Fruit fly (Drosophila melanogaster) whole organism, embryonic: ENCODE data around the gene bsk.
A peak's percentile ranks its signal among the peaks of the same experiment; 100 is the strongest.

ENCODE experiments used
- Atf6 ChIP-seq: fragments of 200-800 bp; sonication (Bioruptor generic); IDR thresholded peaks from 2 replicates; pipeline ENCODE4 v1.3.6; 2022; ENCODE audit warnings: missing biosample characterization, missing genetic modification characterization
- CG10267 ChIP-seq: fragments of 200-800 bp; sonication (Bioruptor generic); optimal IDR thresholded peaks from 2 replicates; lab custom pipeline; 2018; ENCODE audit warnings: missing biosample characterization, mild to moderate bottlenecking, missing genetic modification characterization, moderate library complexity
- CG12071 ChIP-seq: fragments of 200-800 bp; sonication (Bioruptor generic); optimal IDR thresholded peaks from 3 replicates; lab custom pipeline; 2018; ENCODE audit warnings: missing biosample characterization, mild to moderate bottlenecking, missing genetic modification characterization
- CG13287 ChIP-seq: fragments of 200-800 bp; sonication (Bioruptor generic); IDR thresholded peaks from 2 replicates; pipeline ENCODE4 v1.3.6; 2022; ENCODE audit warnings: missing biosample characterization, missing genetic modification characterization; ENCODE audit not compliant: partially characterized antibody
- CG15011 ChIP-seq: fragments of 200-800 bp; sonication (Bioruptor generic); optimal IDR thresholded peaks from 3 replicates; lab custom pipeline; 2018; ENCODE audit warnings: missing biosample characterization, mild to moderate bottlenecking, missing genetic modification characterization
- CG17802 ChIP-seq: fragments of 200-800 bp; sonication (Bioruptor generic); optimal IDR thresholded peaks from 2 replicates; lab custom pipeline; 2018; ENCODE audit warnings: missing biosample characterization, mild to moderate bottlenecking, missing genetic modification characterization, moderate library complexity
- CG32767 ChIP-seq: fragments of 200-800 bp; sonication (Bioruptor generic); IDR thresholded peaks from 2 replicates; pipeline ENCODE4 v1.3.6; 2022; ENCODE audit warnings: missing biosample characterization, missing genetic modification characterization
- CG3407 ChIP-seq: fragments of 200-800 bp; sonication (Bioruptor generic); optimal IDR thresholded peaks from 2 replicates; lab custom pipeline; 2018; ENCODE audit warnings: missing biosample characterization, mild to moderate bottlenecking, missing genetic modification characterization
- CG34376 ChIP-seq: fragments of 200-800 bp; sonication (Bioruptor generic); optimal IDR thresholded peaks from 2 replicates; lab custom pipeline; 2018; ENCODE audit warnings: missing biosample characterization, mild to moderate bottlenecking, missing genetic modification characterization
- CG3838 ChIP-seq: fragments of 200-800 bp; sonication (Bioruptor generic); optimal IDR thresholded peaks from 3 replicates; lab custom pipeline; 2016; ENCODE audit warnings: missing biosample characterization, missing genetic modification characterization
- CG43689 ChIP-seq: fragments of 200-800 bp; sonication (Bioruptor generic); IDR thresholded peaks from 2 replicates; pipeline ENCODE4 v1.3.6; 2022; ENCODE audit warnings: missing biosample characterization, missing genetic modification characterization
- CG7556 ChIP-seq: fragments of 200-800 bp; sonication (Bioruptor generic); optimal IDR thresholded peaks from 2 replicates; lab custom pipeline; 2017; ENCODE audit warnings: missing biosample characterization, mild to moderate bottlenecking, missing genetic modification characterization
- CG8478 ChIP-seq: fragments of >200 bp; optimal IDR thresholded peaks from 2 replicates; lab custom pipeline; 2018
- CG9876 ChIP-seq: fragments of 200-800 bp; sonication (Bioruptor generic); optimal IDR thresholded peaks from 2 replicates; lab custom pipeline; 2016; ENCODE audit warnings: missing biosample characterization, missing genetic modification characterization
- D19A ChIP-seq: fragments of 200-800 bp; optimal IDR thresholded peaks from 3 replicates; lab custom pipeline; 2019; ENCODE audit warnings: missing biosample characterization, mild to moderate bottlenecking, missing genetic modification characterization, moderate library complexity
- Deaf1 ChIP-seq: fragments of 200-800 bp; optimal IDR thresholded peaks from 3 replicates; lab custom pipeline; 2019; ENCODE audit warnings: missing biosample characterization, mild to moderate bottlenecking, missing genetic modification characterization, moderate library complexity
- Dfd ChIP-seq, 2 experiments: fragments of >200 bp; optimal IDR thresholded peaks; 2 replicates each; lab custom pipeline; 2017; ENCODE audit warnings: missing biosample characterization in 2 of 2, missing genetic modification characterization in 2 of 2
- Dll ChIP-seq: fragments of 200-800 bp; sonication (Bioruptor generic); IDR thresholded peaks from 4 replicates; pipeline ENCODE4 v1.3.6; 2022; ENCODE audit warnings: missing biosample characterization, missing genetic modification characterization; ENCODE audit not compliant: partially characterized antibody
- Dp ChIP-seq: fragments of 200-800 bp; sonication (Bioruptor generic); optimal IDR thresholded peaks from 2 replicates; lab custom pipeline; 2018; ENCODE audit warnings: missing biosample characterization, mild to moderate bottlenecking, missing genetic modification characterization, moderate library complexity
- Hand ChIP-seq: fragments of 200-800 bp; sonication (Bioruptor generic); optimal IDR thresholded peaks from 2 replicates; lab custom pipeline; 2017; ENCODE audit warnings: mild to moderate bottlenecking, missing biosample characterization, missing genetic modification reagents, missing genetic modification characterization
- MESR4 ChIP-seq: fragments of 200-800 bp; sonication (Bioruptor generic); optimal IDR thresholded peaks from 2 replicates; lab custom pipeline; 2018; ENCODE audit warnings: missing biosample characterization, mild to moderate bottlenecking, missing genetic modification characterization, moderate library complexity
- Rfx ChIP-seq: fragments of 200-800 bp; sonication (Bioruptor generic); IDR thresholded peaks from 2 replicates; pipeline ENCODE4 v1.3.6; 2022; ENCODE audit warnings: missing biosample characterization, missing genetic modification characterization
- Taf1 ChIP-seq: fragments of 200-800 bp; sonication (Bioruptor generic); IDR thresholded peaks from 2 replicates; pipeline ENCODE4 v1.3.6; 2022; ENCODE audit warnings: missing biosample characterization, missing genetic modification characterization
- az2 ChIP-seq: fragments of 200-800 bp; sonication (Bioruptor generic); optimal IDR thresholded peaks from 3 replicates; lab custom pipeline; 2016; ENCODE audit warnings: missing biosample characterization, missing genetic modification characterization
- cg ChIP-seq: fragments of 200-800 bp; sonication (Bioruptor generic); optimal IDR thresholded peaks from 3 replicates; lab custom pipeline; 2019; ENCODE audit warnings: missing biosample characterization, mild to moderate bottlenecking, missing genetic modification characterization, moderate library complexity
- croc ChIP-seq: fragments of 200-800 bp; sonication (Bioruptor generic); conservative IDR thresholded peaks from 3 replicates; pipeline ENCODE4 v1.3.6; 2022; ENCODE audit warnings: missing biosample characterization, missing genetic modification characterization
- dm ChIP-seq: fragments of 200-800 bp; sonication (Bioruptor generic); optimal IDR thresholded peaks from 3 replicates; lab custom pipeline; 2016; ENCODE audit warnings: missing biosample characterization, missing genetic modification characterization
- dmrt99B ChIP-seq: fragments of 200-800 bp; sonication (Bioruptor generic); optimal IDR thresholded peaks from 2 replicates; lab custom pipeline; 2018; ENCODE audit warnings: missing biosample characterization, mild to moderate bottlenecking, missing genetic modification characterization, moderate library complexity
- eve ChIP-seq, 2 experiments: fragments of >200 bp; optimal IDR thresholded peaks; 2 replicates each; lab custom pipeline; 2017; ENCODE audit warnings: missing biosample characterization in 2 of 2, missing genetic modification characterization in 2 of 2
- lbe ChIP-seq: fragments of 200-800 bp; sonication (Bioruptor generic); optimal IDR thresholded peaks from 2 replicates; lab custom pipeline; 2016; ENCODE audit warnings: missing biosample characterization, mild to moderate bottlenecking, missing genetic modification characterization
- nerfin-1 ChIP-seq: fragments of 200-800 bp; sonication (Bioruptor generic); optimal IDR thresholded peaks from 3 replicates; lab custom pipeline; 2019; ENCODE audit warnings: missing biosample characterization, mild to moderate bottlenecking, missing genetic modification characterization, moderate library complexity
- peb ChIP-seq: fragments of 200-800 bp; sonication (Bioruptor generic); IDR thresholded peaks from 2 replicates; pipeline ENCODE4 v1.3.6; 2022; ENCODE audit warnings: missing biosample characterization, missing genetic modification characterization
- pfk ChIP-seq: fragments of 200-800 bp; sonication (Bioruptor generic); optimal IDR thresholded peaks from 2 replicates; lab custom pipeline; 2018; ENCODE audit warnings: missing biosample characterization, mild to moderate bottlenecking, missing genetic modification characterization, moderate library complexity
- pho ChIP-seq: fragments of 200-800 bp; sonication (Bioruptor generic); optimal IDR thresholded peaks from 2 replicates; lab custom pipeline; 2016; ENCODE audit warnings: missing biosample characterization, missing genetic modification characterization
- phol ChIP-seq: fragments of 200-800 bp; sonication (Bioruptor generic); optimal IDR thresholded peaks from 3 replicates; lab custom pipeline; 2018; ENCODE audit warnings: missing biosample characterization, mild to moderate bottlenecking, missing genetic modification characterization, moderate library complexity
- prd ChIP-seq, 3 experiments: fragments of >200 bp in 2 of 3; fragments of 200-800 bp in 1 of 3; sonication (Bioruptor generic) in 1 of 3; optimal IDR thresholded peaks in 2 of 3; IDR thresholded peaks in 1 of 3; 2 replicates in 2 of 3; 3 replicates in 1 of 3; pipeline versions ENCODE4 v1.3.6 to Lab custom; 2017 to 2022; ENCODE audit warnings: missing biosample characterization in 1 of 3, missing genetic modification characterization in 1 of 3
- sc ChIP-seq, 3 experiments: fragments of >200 bp in 2 of 3; fragments of 200-800 bp in 1 of 3; sonication (Bioruptor generic) in 1 of 3; optimal IDR thresholded peaks; 2 replicates in 2 of 3; 3 replicates in 1 of 3; lab custom pipeline; 2017; ENCODE audit warnings: mild to moderate bottlenecking in 1 of 3, missing biosample characterization in 1 of 3, missing genetic modification characterization in 1 of 3, missing genetic modification reagents in 1 of 3
- sens ChIP-seq: fragments of 200-800 bp; sonication (Bioruptor generic); peaks from one replicate; lab custom pipeline; 2016; ENCODE audit warnings: missing biosample characterization, missing genetic modification characterization
- trh ChIP-seq: fragments of 200-800 bp; sonication (Bioruptor generic); optimal IDR thresholded peaks from 2 replicates; lab custom pipeline; 2016; ENCODE audit warnings: missing biosample characterization, missing genetic modification characterization

The bsk gene

DNA sequence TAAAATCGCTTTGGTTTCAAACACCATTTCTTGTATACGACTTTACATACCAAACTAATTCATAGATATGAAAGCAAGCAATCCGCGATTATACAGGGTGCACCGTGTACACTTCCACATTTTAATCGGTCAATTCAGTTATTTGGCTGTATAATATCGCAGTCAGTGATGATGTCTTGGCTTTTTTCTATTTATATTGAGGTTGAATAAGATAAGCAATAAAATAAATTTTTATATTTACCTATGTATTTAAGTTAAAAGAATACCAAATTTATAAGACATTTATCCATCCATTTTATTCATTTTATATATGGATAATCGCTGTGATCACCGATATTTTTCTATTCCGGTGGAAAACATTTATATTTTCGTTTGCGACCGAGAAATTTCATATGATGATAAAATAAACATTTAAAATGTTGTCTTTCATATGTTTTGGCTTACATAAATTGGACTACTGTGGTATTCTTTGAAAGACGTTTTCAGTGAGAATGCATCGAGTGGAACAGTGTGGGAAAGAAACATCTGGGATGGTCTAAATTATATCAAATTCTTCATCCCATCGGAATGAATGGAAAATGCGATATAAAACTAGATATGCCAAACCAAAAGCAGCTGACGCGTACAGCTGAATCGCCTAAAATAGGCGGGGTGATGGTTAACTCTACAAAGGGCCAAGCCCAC, 23.4 kb downstream of the bsk start, which contains the start of gene CG5708 (continued):
- TF ChIP-seq Dfd (GFP tag; optimal IDR thresholded peaks at IDR 0.05; lab: Kevin White, UChicago), result no peak
- no peak for TF ChIP-seq Hand (GFP tag; lab: Kevin White, UChicago)
- no peak for TF ChIP-seq croc
- TF ChIP-seq CG7556 (GFP tag; lab: Kevin White, UChicago), result no peak
- TF ChIP-seq Deaf1 (tag; lab: Kevin White, UChicago), result no peak
- TF ChIP-seq CG8478, result no peak
- 0 out of 2 replicates have a peak, but pooled peaks have one; percentile 17 for TF ChIP-seq Atf6 (GFP tag; lab: Robert Waterston, UW)
- TF ChIP-seq CG10267 (tag; lab: Kevin White, UChicago), result peak; percentile 25
- TF ChIP-seq CG13287 (GFP tag; lab: Robert Waterston, UW), result peak; percentile 45; the same call in 1 of the 2 replicates
- TF ChIP-seq Dp, result no peak
- no peak for TF ChIP-seq CG43689
- no peak for TF ChIP-seq peb (GFP tag; lab: Robert Waterston, UW)
- TF ChIP-seq trh, result no peak
- TF ChIP-seq CG3407 (GFP tag; lab: Kevin White, UChicago), result no peak
- no peak for TF ChIP-seq D19A (tag; lab: Kevin White, UChicago)
- TF ChIP-seq dmrt99B, result no peak

DNA sequence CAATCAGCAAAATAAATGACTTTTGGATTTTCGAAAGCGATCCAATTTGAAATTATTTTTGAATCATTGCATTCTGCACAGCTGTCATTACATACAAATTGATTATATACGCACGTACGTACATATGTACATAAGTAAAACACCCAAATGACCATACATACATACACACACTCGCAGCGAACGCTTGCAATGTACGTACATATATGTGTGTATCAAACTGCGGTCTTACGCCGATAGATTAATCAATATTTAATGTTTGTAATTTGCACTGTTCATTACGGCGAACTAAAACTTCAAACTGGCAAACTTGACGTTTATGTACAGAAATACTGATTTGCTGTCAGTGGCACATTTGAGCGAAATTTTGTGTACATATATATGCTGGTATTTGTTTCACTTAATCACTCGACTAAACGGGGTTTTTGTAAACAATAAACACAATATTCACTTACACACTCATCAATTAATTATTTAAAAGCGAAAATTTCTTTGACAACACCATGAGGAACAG, 24.0 kb downstream of the bsk start:
- TF ChIP-seq eve (GFP tag; optimal IDR thresholded peaks at IDR 0.05; lab: Kevin White, UChicago) (peak in 1 of 2 experiments; percentile 81), sens (GFP tag; lab: Kevin White, UChicago) (peak; percentile 14), sc (optimal IDR thresholded peaks at IDR 0.05; lab: Kevin White, UChicago) (no peak), sc (GFP tag; optimal IDR thresholded peaks at IDR 0.05; lab: Kevin White, UChicago) (no peak), Rfx (GFP tag; lab: Robert Waterston, UW) (no peak), CG9876 (GFP tag; lab: Kevin White, UChicago) (no peak), CG3838 (no peak), dm (GFP tag; lab: Kevin White, UChicago) (no peak), CG12071 (GFP tag; lab: Kevin White, UChicago) (no peak), Dll (GFP tag; lab: Robert Waterston, UW) (no peak), CG34376 (GFP tag; lab: Kevin White, UChicago) (peak; percentile 10), CG15011 (GFP tag; lab: Kevin White, UChicago) (no peak), CG17802 (tag; lab: Kevin White, UChicago) (no peak), prd (optimal IDR thresholded peaks at IDR 0.05; lab: Kevin White, UChicago) (no peak), prd (GFP tag; IDR thresholded peaks at IDR 0.05; lab: Robert Waterston, UW) (no peak), cg (GFP tag; lab: Kevin White, UChicago) (peak; percentile 72), az2 (no peak), Taf1 (GFP tag; lab: Robert Waterston, UW) (no peak), lbe (GFP tag; lab: Kevin White, UChicago) (peak; percentile 16), pho (GFP tag; lab: Kevin White, UChicago) (no peak), CG32767 (0 out of 2 replicates have a peak, but pooled peaks have one; percentile 25), MESR4 (peak; percentile 67), phol (tag; lab: Kevin White, UChicago) (no peak), pfk (GFP tag; lab: Kevin White, UChicago) (no peak), nerfin-1 (tag; lab: Kevin White, UChicago) (peak; percentile 42)
